Fruit fly (Drosophila melanogaster) whole organism, embryonic: ENCODE results near the gene ago.

ENCODE experiments used
- Ada2b ChIP-seq: fragments of 200-800 bp; sonication (Bioruptor generic); IDR thresholded peaks from 2 replicates; pipeline ENCODE4 v1.3.6; 2022; ENCODE audit warnings: missing biosample characterization, missing genetic modification characterization
- Aef1 ChIP-seq: fragments of 200-800 bp; sonication (Bioruptor generic); IDR thresholded peaks from 3 replicates; pipeline ENCODE4 v1.3.6; 2022; ENCODE audit warnings: missing biosample characterization, missing genetic modification characterization
- Atf-2 ChIP-seq: fragments of 200-800 bp; sonication (Bioruptor generic); optimal IDR thresholded peaks from 2 replicates; lab custom pipeline; 2016; ENCODE audit warnings: missing biosample characterization, missing genetic modification characterization
- Bgb ChIP-seq: fragments of 200-800 bp; sonication (Bioruptor generic); IDR thresholded peaks from 2 replicates; pipeline ENCODE4 v1.3.6; 2022; ENCODE audit warnings: missing biosample characterization, missing genetic modification characterization; ENCODE audit not compliant: partially characterized antibody
- CG10274 ChIP-seq: fragments of 200-800 bp; sonication (Bioruptor generic); optimal IDR thresholded peaks from 3 replicates; lab custom pipeline; 2017; ENCODE audit warnings: missing biosample characterization, mild to moderate bottlenecking, missing genetic modification characterization
- CG11696 ChIP-seq: fragments of 200-800 bp; sonication (Bioruptor generic); IDR thresholded peaks from 2 replicates; pipeline ENCODE4 v1.3.6; 2022; ENCODE audit warnings: missing biosample characterization, missing genetic modification characterization
- CG12219 ChIP-seq: fragments of 200-800 bp; sonication (Bioruptor generic); optimal IDR thresholded peaks from 3 replicates; lab custom pipeline; 2018; ENCODE audit warnings: missing biosample characterization, mild to moderate bottlenecking, missing genetic modification characterization
- CG13424 ChIP-seq: fragments of 200-800 bp; sonication (Bioruptor generic); optimal IDR thresholded peaks from 2 replicates; lab custom pipeline; 2019; ENCODE audit warnings: missing biosample characterization, mild to moderate bottlenecking, missing genetic modification characterization, moderate library complexity
- CG15073 ChIP-seq: fragments of 200-800 bp; sonication (Bioruptor generic); optimal IDR thresholded peaks from 2 replicates; lab custom pipeline; 2016; ENCODE audit warnings: missing biosample characterization, missing genetic modification characterization
- CG1647 ChIP-seq: fragments of 200-800 bp; sonication (Bioruptor generic); optimal IDR thresholded peaks from 3 replicates; lab custom pipeline; 2016; ENCODE audit warnings: missing biosample characterization, missing genetic modification characterization
- CG17186 ChIP-seq: fragments of 200-800 bp; sonication (Bioruptor generic); optimal IDR thresholded peaks from 3 replicates; lab custom pipeline; 2017; ENCODE audit warnings: missing biosample characterization, missing genetic modification reagents, missing genetic modification characterization
- CG17385 ChIP-seq: fragments of 200-800 bp; sonication (Bioruptor generic); optimal IDR thresholded peaks from 3 replicates; lab custom pipeline; 2018; ENCODE audit warnings: missing biosample characterization, mild to moderate bottlenecking, missing genetic modification characterization
- CG1792 ChIP-seq: fragments of 200-800 bp; sonication (Bioruptor generic); optimal IDR thresholded peaks from 2 replicates; lab custom pipeline; 2016; ENCODE audit warnings: missing biosample characterization, missing genetic modification characterization
- CG2875 ChIP-seq: fragments of 200-800 bp; sonication (Bioruptor generic); optimal IDR thresholded peaks from 2 replicates; lab custom pipeline; 2017; ENCODE audit warnings: missing biosample characterization, mild to moderate bottlenecking, missing genetic modification characterization, missing genetic modification reagents
- CG32532 ChIP-seq: fragments of 200-800 bp; sonication (Bioruptor generic); IDR thresholded peaks from 2 replicates; pipeline ENCODE4 v1.3.6; 2022; ENCODE audit warnings: missing biosample characterization, missing genetic modification characterization
- CG32767 ChIP-seq: fragments of 200-800 bp; sonication (Bioruptor generic); IDR thresholded peaks from 2 replicates; pipeline ENCODE4 v1.3.6; 2022; ENCODE audit warnings: missing biosample characterization, missing genetic modification characterization
- CG3838 ChIP-seq: fragments of 200-800 bp; sonication (Bioruptor generic); optimal IDR thresholded peaks from 3 replicates; lab custom pipeline; 2016; ENCODE audit warnings: missing biosample characterization, missing genetic modification characterization
- CG4404 ChIP-seq: fragments of 200-800 bp; sonication (Bioruptor generic); IDR thresholded peaks from 2 replicates; pipeline ENCODE4 v1.3.6; 2022; ENCODE audit warnings: missing biosample characterization, missing genetic modification characterization
- CG5245 ChIP-seq: fragments of 200-800 bp; sonication (Bioruptor generic); optimal IDR thresholded peaks from 3 replicates; lab custom pipeline; 2016; ENCODE audit warnings: missing biosample characterization, missing genetic modification characterization
- CG9609 ChIP-seq: fragments of 200-800 bp; sonication (Bioruptor generic); optimal IDR thresholded peaks from 3 replicates; lab custom pipeline; 2016; ENCODE audit warnings: missing biosample characterization, missing genetic modification characterization
- CoRest ChIP-seq: fragments of 200-800 bp; sonication (Bioruptor generic); optimal IDR thresholded peaks from 3 replicates; lab custom pipeline; 2018; ENCODE audit warnings: missing biosample characterization, mild to moderate bottlenecking, missing genetic modification characterization, moderate library complexity
- Dek ChIP-seq: fragments of 200-800 bp; sonication (Bioruptor generic); optimal IDR thresholded peaks from 3 replicates; lab custom pipeline; 2019; ENCODE audit warnings: missing biosample characterization, mild to moderate bottlenecking, missing genetic modification characterization, moderate library complexity
- Dip3 ChIP-seq: fragments of 200-800 bp; sonication (Bioruptor generic); optimal IDR thresholded peaks from 3 replicates; lab custom pipeline; 2016; ENCODE audit warnings: missing biosample characterization, missing genetic modification characterization
- ERR ChIP-seq: fragments of 200-800 bp; sonication (Bioruptor generic); optimal IDR thresholded peaks from 2 replicates; lab custom pipeline; 2016; ENCODE audit warnings: missing biosample characterization, missing genetic modification characterization
- Eip74EF ChIP-seq, 2 experiments: fragments of 200-800 bp in 1 of 2; fragments of >200 bp in 1 of 2; sonication (Bioruptor generic) in 1 of 2; optimal IDR thresholded peaks; 2 replicates each; lab custom pipeline; 2017 to 2019; ENCODE audit warnings: missing biosample characterization in 2 of 2, missing genetic modification characterization in 2 of 2, mild to moderate bottlenecking in 1 of 2, moderate library complexity in 1 of 2
- Fer2 ChIP-seq: fragments of 200-800 bp; sonication (Bioruptor generic); optimal IDR thresholded peaks from 2 replicates; lab custom pipeline; 2018; ENCODE audit warnings: missing biosample characterization, mild to moderate bottlenecking, missing genetic modification characterization, moderate library complexity
- Hey ChIP-seq: fragments of 200-800 bp; sonication (Bioruptor generic); optimal IDR thresholded peaks from 3 replicates; lab custom pipeline; 2018; ENCODE audit warnings: missing biosample characterization, mild to moderate bottlenecking, missing genetic modification characterization
- HmgZ ChIP-seq: fragments of 200-800 bp; sonication (Bioruptor generic); optimal IDR thresholded peaks from 2 replicates; lab custom pipeline; 2018; ENCODE audit warnings: missing biosample characterization, mild to moderate bottlenecking, missing genetic modification characterization
- Lim3 ChIP-seq: fragments of 200-800 bp; sonication (Bioruptor generic); IDR thresholded peaks from 2 replicates; pipeline ENCODE4 v1.3.6; 2022; ENCODE audit warnings: missing biosample characterization, missing genetic modification characterization
- Nf-YA ChIP-seq: fragments of 200-800 bp; sonication (Bioruptor generic); IDR thresholded peaks from 2 replicates; pipeline ENCODE4 v1.3.6; 2022; ENCODE audit warnings: missing biosample characterization, missing genetic modification characterization
- Oaz ChIP-seq: fragments of 200-800 bp; sonication (Bioruptor generic); IDR thresholded peaks from 2 replicates; pipeline ENCODE4 v1.3.6; 2022; ENCODE audit warnings: missing biosample characterization, missing genetic modification characterization
- Optix ChIP-seq: fragments of 200-800 bp; sonication (Bioruptor generic); IDR thresholded peaks from 3 replicates; pipeline ENCODE4 v1.3.6; 2022; ENCODE audit warnings: missing biosample characterization, missing genetic modification characterization
- Rfx ChIP-seq: fragments of 200-800 bp; sonication (Bioruptor generic); IDR thresholded peaks from 2 replicates; pipeline ENCODE4 v1.3.6; 2022; ENCODE audit warnings: missing biosample characterization, missing genetic modification characterization
- TFAM ChIP-seq: fragments of 200-800 bp; sonication (Bioruptor generic); optimal IDR thresholded peaks from 2 replicates; lab custom pipeline; 2017; ENCODE audit warnings: missing biosample characterization, missing genetic modification characterization, inconsistent platforms
- Tbp ChIP-seq: fragments of >200 bp; optimal IDR thresholded peaks from 2 replicates; lab custom pipeline; 2018; ENCODE audit warnings: missing biosample characterization, missing genetic modification characterization
- ac ChIP-seq: fragments of 200-800 bp; sonication (Bioruptor generic); optimal IDR thresholded peaks from 3 replicates; lab custom pipeline; 2017; ENCODE audit warnings: missing biosample characterization, mild to moderate bottlenecking, missing genetic modification characterization
- aop ChIP-seq: fragments of 200-800 bp; sonication (Bioruptor generic); IDR thresholded peaks from 2 replicates; pipeline ENCODE4 v1.3.6; 2022; ENCODE audit warnings: missing biosample characterization, missing genetic modification characterization
- cas ChIP-seq: fragments of 200-800 bp; sonication (Bioruptor generic); IDR thresholded peaks from 2 replicates; pipeline ENCODE4 v1.3.6; 2022; ENCODE audit warnings: missing biosample characterization, missing genetic modification characterization
- chn ChIP-seq: fragments of 200-800 bp; sonication (Bioruptor generic); optimal IDR thresholded peaks from 2 replicates; lab custom pipeline; 2016; ENCODE audit warnings: missing biosample characterization, missing genetic modification characterization
- danr ChIP-seq: fragments of 200-800 bp; sonication (Bioruptor generic); IDR thresholded peaks from 2 replicates; pipeline ENCODE4 v1.3.6; 2022; ENCODE audit warnings: missing biosample characterization, missing genetic modification characterization
- gfzf ChIP-seq: fragments of 200-800 bp; sonication (Bioruptor generic); optimal IDR thresholded peaks from 2 replicates; lab custom pipeline; 2016; ENCODE audit warnings: missing biosample characterization, mild to moderate bottlenecking, missing genetic modification characterization, moderate library complexity
- ind ChIP-seq: fragments of 200-800 bp; sonication (Bioruptor generic); optimal IDR thresholded peaks from 3 replicates; lab custom pipeline; 2016; ENCODE audit warnings: missing biosample characterization, missing genetic modification characterization
- ken ChIP-seq: fragments of 200-800 bp; sonication (Bioruptor generic); IDR thresholded peaks from 3 replicates; pipeline ENCODE4 v1.3.6; 2022; ENCODE audit warnings: missing biosample characterization, missing genetic modification characterization
- kni ChIP-seq: fragments of 200-800 bp; sonication (Bioruptor generic); optimal IDR thresholded peaks from 3 replicates; lab custom pipeline; 2017; ENCODE audit warnings: mild to moderate bottlenecking, missing biosample characterization, missing genetic modification reagents, missing genetic modification characterization
- shn ChIP-seq: fragments of 200-800 bp; sonication (Bioruptor generic); optimal IDR thresholded peaks from 3 replicates; lab custom pipeline; 2016; ENCODE audit warnings: missing biosample characterization, missing genetic modification characterization
- sima ChIP-seq: fragments of 200-800 bp; sonication (Bioruptor generic); optimal IDR thresholded peaks from 2 replicates; lab custom pipeline; 2016; ENCODE audit warnings: missing biosample characterization, missing genetic modification characterization
- ssp ChIP-seq: fragments of 200-800 bp; sonication (Bioruptor generic); IDR thresholded peaks from 2 replicates; pipeline ENCODE4 v1.3.6; 2022; ENCODE audit warnings: missing biosample characterization, missing genetic modification characterization
- twi ChIP-seq: fragments of 200-800 bp; optimal IDR thresholded peaks from 2 replicates; lab custom pipeline; 2019; ENCODE audit warnings: missing biosample characterization, mild to moderate bottlenecking, missing genetic modification characterization, moderate library complexity
- wek ChIP-seq: fragments of 200-800 bp; sonication (Bioruptor generic); optimal IDR thresholded peaks from 3 replicates; lab custom pipeline; 2018; ENCODE audit warnings: missing biosample characterization, mild to moderate bottlenecking, missing genetic modification characterization, moderate library complexity

Gene ago

DNA sequence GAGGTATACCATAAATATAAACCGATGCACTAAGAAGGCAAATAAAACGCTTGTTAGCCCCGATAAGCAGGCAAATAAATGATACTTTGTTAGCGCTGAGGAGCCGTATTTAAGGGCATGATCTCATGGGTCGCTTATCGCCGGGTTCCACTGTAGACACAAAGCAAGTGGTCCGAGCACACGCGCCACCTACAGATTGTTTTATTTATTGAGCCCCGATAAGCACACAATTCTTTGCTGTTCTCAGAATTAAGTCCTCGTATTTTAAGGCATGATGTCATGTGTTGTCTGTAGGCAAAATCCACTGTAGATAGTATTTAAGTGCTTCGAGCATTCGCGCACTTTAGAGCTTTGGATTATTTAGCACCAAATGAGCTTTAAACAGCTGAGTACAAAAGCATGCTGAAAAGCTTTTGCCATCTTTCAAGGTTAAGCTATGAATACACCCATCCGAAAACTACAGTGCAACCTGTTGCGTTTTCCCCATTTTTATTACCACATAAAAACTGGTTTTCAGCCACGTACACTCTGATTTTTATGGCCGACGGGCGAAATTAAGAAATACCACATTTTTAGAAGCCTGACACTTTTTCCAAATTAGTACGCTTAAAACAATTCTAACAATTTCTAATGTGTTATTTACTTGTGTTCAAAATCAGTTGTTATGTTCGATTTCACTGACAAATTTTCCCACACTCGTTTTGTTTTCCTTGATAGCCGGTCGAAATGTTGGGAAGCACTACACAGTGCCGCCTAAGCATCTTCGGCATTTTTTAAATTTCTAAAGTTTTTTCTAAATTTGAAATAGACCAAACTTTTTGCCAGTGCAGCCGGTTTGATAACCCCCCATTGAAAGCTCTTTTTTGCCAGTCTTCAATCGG, 14.4 kb downstream of the ago start, which contains the start of gene Sqor (continued):
- peak; percentile 91 for TF ChIP-seq CoRest
- peak; percentile 52 for TF ChIP-seq CG3838 (GFP tag; lab: Kevin White, UChicago)
- peak; percentile 92 for TF ChIP-seq CG13424 (tag; lab: Kevin White, UChicago)
- TF ChIP-seq gfzf, result peak; percentile 31
- TF ChIP-seq Dek (tag; lab: Kevin White, UChicago), result peak; percentile 91
- TF ChIP-seq twi (tag; lab: Kevin White, UChicago), result peak; percentile 33
- peak; percentile 73; the same call in 1 of the 2 replicates for TF ChIP-seq aop (GFP tag; lab: Robert Waterston, UW)
- peak; percentile 85 for TF ChIP-seq Rfx
- peak; percentile 31 for TF ChIP-seq CG2875 (GFP tag; lab: Kevin White, UChicago)
- peak; percentile 46 for TF ChIP-seq CG4404 (GFP tag; lab: Robert Waterston, UW)
- peak; percentile 72 for TF ChIP-seq Oaz
- peak; percentile 74 for TF ChIP-seq cas
- no peak for TF ChIP-seq Tbp (GFP tag; lab: Kevin White, UChicago)
- TF ChIP-seq shn, result peak; percentile 91
- TF ChIP-seq kni (GFP tag; lab: Kevin White, UChicago), result no peak
- peak; percentile 58; the same call in 1 of the 2 replicates for TF ChIP-seq CG11696
- TF ChIP-seq danr (GFP tag; lab: Robert Waterston, UW), result peak; percentile 72
- TF ChIP-seq CG17186 (GFP tag; lab: Kevin White, UChicago), result peak; percentile 4
- TF ChIP-seq Hey (tag; lab: Kevin White, UChicago), result peak; percentile 77
- peak; percentile 85 for TF ChIP-seq CG32532
- TF ChIP-seq chn (GFP tag; lab: Kevin White, UChicago), result peak; percentile 81
- TF ChIP-seq Atf-2 (GFP tag; lab: Kevin White, UChicago), result peak; percentile 82
- peak; percentile 92 for TF ChIP-seq Dip3 (GFP tag; lab: Kevin White, UChicago)
- TF ChIP-seq ERR (GFP tag; lab: Kevin White, UChicago), result peak; percentile 85
- TF ChIP-seq Nf-YA (GFP tag; lab: Robert Waterston, UW), result peak; percentile 75
- TF ChIP-seq ssp (GFP tag; lab: Robert Waterston, UW), result peak; percentile 47
- TF ChIP-seq ken (GFP tag; lab: Robert Waterston, UW), result peak; percentile 57
- peak; percentile 71 for TF ChIP-seq CG1647
- TF ChIP-seq CG1792 (GFP tag; lab: Kevin White, UChicago), result peak; percentile 85
- TF ChIP-seq Lim3, result peak; percentile 38; the same call in 1 of the 2 replicates
- TF ChIP-seq Bgb, result peak; percentile 36; the same call in 1 of the 2 replicates
- TF ChIP-seq CG9609 (GFP tag; lab: Kevin White, UChicago), result peak; percentile 89
- peak; percentile 58 for TF ChIP-seq wek
- peak; percentile 83 for TF ChIP-seq CG17385 (GFP tag; lab: Kevin White, UChicago)
- TF ChIP-seq Fer2 (tag; lab: Kevin White, UChicago), result peak; percentile 66
- peak; percentile 81 for TF ChIP-seq Ada2b
- TF ChIP-seq CG12219 (GFP tag; lab: Kevin White, UChicago), result peak; percentile 81
- TF ChIP-seq HmgZ (tag; lab: Kevin White, UChicago), result peak; percentile 87
- TF ChIP-seq TFAM (GFP tag; lab: Kevin White, UChicago), result no peak
- TF ChIP-seq CG10274, result peak; percentile 77
- TF ChIP-seq CG5245 (GFP tag; lab: Kevin White, UChicago), result peak; percentile 57
- TF ChIP-seq Eip74EF (GFP tag; optimal IDR thresholded peaks at IDR 0.05; lab: Kevin White, UChicago), result peak in 1 of 2 experiments; percentile 70
- peak; percentile 79 for TF ChIP-seq ind (GFP tag; lab: Kevin White, UChicago)
- TF ChIP-seq ac (GFP tag; lab: Kevin White, UChicago), result no peak
- TF ChIP-seq sima (GFP tag; lab: Kevin White, UChicago), result peak; percentile 53
- peak; percentile 83 for TF ChIP-seq Optix (GFP tag; lab: Robert Waterston, UW)
- peak; percentile 49 for TF ChIP-seq CG15073 (GFP tag; lab: Kevin White, UChicago)
- peak; percentile 81 for TF ChIP-seq Aef1 (GFP tag; lab: Robert Waterston, UW)
- peak; percentile 76 for TF ChIP-seq CG32767
